Fruit fly (Drosophila melanogaster) whole organism, prepupa: ENCODE data around the gene salt.

ENCODE experiments used
- Blimp-1 ChIP-seq: fragments of 200-800 bp; sonication (Bioruptor generic); optimal IDR thresholded peaks from 3 replicates; lab custom pipeline; 2017; ENCODE audit warnings: missing biosample characterization, missing genetic modification characterization, mild to moderate bottlenecking, moderate library complexity, missing genetic modification reagents
- CG10669 ChIP-seq: fragments of 200-800 bp; sonication (Bioruptor generic); optimal IDR thresholded peaks from 3 replicates; lab custom pipeline; 2018; ENCODE audit warnings: missing biosample characterization, mild to moderate bottlenecking, missing genetic modification characterization, moderate library complexity
- CG11902 ChIP-seq: fragments of 200-800 bp; sonication (Bioruptor generic); optimal IDR thresholded peaks from 3 replicates; lab custom pipeline; 2016; ENCODE audit warnings: missing biosample characterization, missing genetic modification characterization
- CG15336 ChIP-seq: fragments of 200-800 bp; sonication (Bioruptor generic); IDR thresholded peaks from 2 replicates; pipeline ENCODE4 v1.3.6; 2022; ENCODE audit warnings: missing biosample characterization, missing genetic modification characterization
- CG1621 ChIP-seq: fragments of 200-800 bp; sonication (Bioruptor generic); optimal IDR thresholded peaks from 3 replicates; lab custom pipeline; 2018; ENCODE audit warnings: missing biosample characterization, mild to moderate bottlenecking, missing genetic modification characterization
- CG16779 ChIP-seq: fragments of 200-800 bp; sonication (Bioruptor generic); optimal IDR thresholded peaks from 3 replicates; lab custom pipeline; 2017; ENCODE audit warnings: missing biosample characterization, mild to moderate bottlenecking, missing genetic modification characterization
- CG3032 ChIP-seq: fragments of 200-800 bp; optimal IDR thresholded peaks from 2 replicates; lab custom pipeline; 2019; ENCODE audit warnings: missing biosample characterization, mild to moderate bottlenecking, missing genetic modification characterization, moderate library complexity
- CG32006 ChIP-seq: fragments of 200-800 bp; sonication (Bioruptor generic); optimal IDR thresholded peaks from 3 replicates; lab custom pipeline; 2017; ENCODE audit warnings: missing biosample characterization, mild to moderate bottlenecking, missing genetic modification characterization
- CG34406 ChIP-seq: fragments of 200-800 bp; sonication (Bioruptor generic); optimal IDR thresholded peaks from 3 replicates; lab custom pipeline; 2016; ENCODE audit warnings: missing biosample characterization, missing genetic modification characterization
- CG3919 ChIP-seq: fragments of 200-800 bp; sonication (Bioruptor generic); optimal IDR thresholded peaks from 3 replicates; lab custom pipeline; 2016; ENCODE audit warnings: missing biosample characterization, missing genetic modification characterization
- CG4318 ChIP-seq: fragments of 200-800 bp; sonication (Bioruptor generic); optimal IDR thresholded peaks from 3 replicates; lab custom pipeline; 2017; ENCODE audit warnings: missing biosample characterization, mild to moderate bottlenecking, missing genetic modification characterization
- CG6163 ChIP-seq: fragments of 200-800 bp; sonication (Bioruptor generic); IDR thresholded peaks from 3 replicates; pipeline ENCODE4 v1.3.6; 2022; ENCODE audit warnings: missing biosample characterization, missing genetic modification characterization
- CG6276 ChIP-seq: fragments of 200-800 bp; sonication (Bioruptor generic); optimal IDR thresholded peaks from 2 replicates; lab custom pipeline; 2017; ENCODE audit warnings: missing biosample characterization, mild to moderate bottlenecking, missing genetic modification characterization
- CG6792 ChIP-seq: fragments of 200-800 bp; sonication (Bioruptor generic); optimal IDR thresholded peaks from 3 replicates; lab custom pipeline; 2016; ENCODE audit warnings: missing biosample characterization, missing genetic modification characterization
- CG6808 ChIP-seq: fragments of 200-800 bp; sonication (Bioruptor generic); optimal IDR thresholded peaks from 3 replicates; lab custom pipeline; 2017; ENCODE audit warnings: missing biosample characterization, missing genetic modification characterization, mild to moderate bottlenecking, moderate library complexity, missing genetic modification reagents
- CG6854 ChIP-seq: fragments of 200-800 bp; sonication (Bioruptor generic); optimal IDR thresholded peaks from 2 replicates; lab custom pipeline; 2017; ENCODE audit warnings: missing biosample characterization, mild to moderate bottlenecking, missing genetic modification characterization
- CG8319 ChIP-seq: fragments of 200-800 bp; sonication (Bioruptor generic); optimal IDR thresholded peaks from 3 replicates; lab custom pipeline; 2016; ENCODE audit warnings: missing biosample characterization, missing genetic modification characterization
- CG8632 ChIP-seq: fragments of 200-800 bp; sonication (Bioruptor generic); optimal IDR thresholded peaks from 3 replicates; lab custom pipeline; 2016; ENCODE audit warnings: missing biosample characterization, missing genetic modification characterization
- CG9139 ChIP-seq: fragments of 200-800 bp; sonication (Bioruptor generic); optimal IDR thresholded peaks from 3 replicates; lab custom pipeline; 2017; ENCODE audit warnings: missing biosample characterization, mild to moderate bottlenecking, missing genetic modification characterization
- Eip75B ChIP-seq: fragments of 200-800 bp; sonication (Bioruptor generic); optimal IDR thresholded peaks from 3 replicates; lab custom pipeline; 2016; ENCODE audit warnings: missing biosample characterization, missing genetic modification characterization
- Eip78C ChIP-seq: fragments of 200-800 bp; sonication (Bioruptor generic); peaks from one replicate; lab custom pipeline; 2016; ENCODE audit warnings: missing biosample characterization, missing genetic modification characterization
- Ets96B ChIP-seq: fragments of 200-800 bp; optimal IDR thresholded peaks from 2 replicates; lab custom pipeline; 2019; ENCODE audit warnings: missing biosample characterization, mild to moderate bottlenecking, missing genetic modification characterization, moderate library complexity
- Hr38 ChIP-seq: sonication (Bioruptor generic); optimal IDR thresholded peaks from 2 replicates; lab custom pipeline; 2016; ENCODE audit warnings: missing biosample characterization, missing genetic modification characterization
- Hr39 ChIP-seq: fragments of 200-800 bp; sonication (Bioruptor generic); optimal IDR thresholded peaks from 2 replicates; lab custom pipeline; 2016; ENCODE audit warnings: missing biosample characterization, missing genetic modification characterization
- Hr4 ChIP-seq: fragments of 200-800 bp; sonication (Bioruptor generic); optimal IDR thresholded peaks from 3 replicates; lab custom pipeline; 2016; ENCODE audit warnings: missing biosample characterization, missing genetic modification characterization
- Lpt ChIP-seq: fragments of 200-800 bp; sonication (Bioruptor generic); optimal IDR thresholded peaks from 3 replicates; lab custom pipeline; 2016; ENCODE audit warnings: missing biosample characterization, missing genetic modification characterization
- Met ChIP-seq: fragments of 200-800 bp; sonication (Bioruptor generic); optimal IDR thresholded peaks from 3 replicates; lab custom pipeline; 2016; ENCODE audit warnings: missing biosample characterization, missing genetic modification characterization
- OdsH ChIP-seq: fragments of 200-800 bp; sonication (Bioruptor generic); optimal IDR thresholded peaks from 3 replicates; lab custom pipeline; 2016; ENCODE audit warnings: missing biosample characterization, missing genetic modification characterization
- Sox14 ChIP-seq: fragments of 200-800 bp; sonication (Bioruptor generic); optimal IDR thresholded peaks from 3 replicates; lab custom pipeline; 2016; ENCODE audit warnings: missing biosample characterization, missing genetic modification characterization
- Sox15 ChIP-seq: fragments of 200-800 bp; sonication (Bioruptor generic); optimal IDR thresholded peaks from 3 replicates; lab custom pipeline; 2016; ENCODE audit warnings: missing biosample characterization, missing genetic modification characterization
- achi ChIP-seq: fragments of 200-800 bp; sonication (Bioruptor generic); optimal IDR thresholded peaks from 3 replicates; lab custom pipeline; 2016; ENCODE audit warnings: missing biosample characterization, missing genetic modification characterization
- acj6 ChIP-seq: fragments of 200-800 bp; sonication (Bioruptor generic); optimal IDR thresholded peaks from 3 replicates; lab custom pipeline; 2016; ENCODE audit warnings: missing biosample characterization, missing genetic modification characterization
- dsx ChIP-seq: fragments of 200-800 bp; optimal IDR thresholded peaks from 3 replicates; lab custom pipeline; 2019; ENCODE audit warnings: missing biosample characterization, mild to moderate bottlenecking, missing genetic modification characterization, moderate library complexity; ENCODE audit not compliant: poor library complexity, severe bottlenecking
- eg ChIP-seq: fragments of 200-800 bp; sonication (Bioruptor generic); IDR thresholded peaks from 3 replicates; pipeline ENCODE4 v1.3.6; 2022; ENCODE audit warnings: missing biosample characterization, missing genetic modification characterization
- esn ChIP-seq: fragments of 200-800 bp; sonication (Bioruptor generic); optimal IDR thresholded peaks from 2 replicates; lab custom pipeline; 2016; ENCODE audit warnings: missing biosample characterization, mild to moderate bottlenecking, missing genetic modification characterization, moderate library complexity
- fd85E ChIP-seq: fragments of 200-800 bp; sonication (Bioruptor generic); optimal IDR thresholded peaks from 3 replicates; lab custom pipeline; 2016; ENCODE audit warnings: missing biosample characterization, missing genetic modification characterization
- fkh ChIP-seq: fragments of 200-800 bp; sonication (Bioruptor generic); optimal IDR thresholded peaks from 3 replicates; lab custom pipeline; 2017; ENCODE audit warnings: missing biosample characterization, mild to moderate bottlenecking, missing genetic modification characterization, moderate library complexity
- lz ChIP-seq: fragments of 200-800 bp; sonication (Bioruptor generic); optimal IDR thresholded peaks from 3 replicates; lab custom pipeline; 2016; ENCODE audit warnings: missing biosample characterization, missing genetic modification characterization
- net ChIP-seq: fragments of 200-800 bp; sonication (Bioruptor generic); optimal IDR thresholded peaks from 3 replicates; lab custom pipeline; 2016; ENCODE audit warnings: missing biosample characterization, missing genetic modification characterization
- salr ChIP-seq, 2 experiments: fragments of 200-800 bp; sonication (Bioruptor generic); optimal IDR thresholded peaks; 3 replicates each; lab custom pipeline; 2016 to 2018; ENCODE audit warnings: missing biosample characterization in 2 of 2, missing genetic modification characterization in 2 of 2, mild to moderate bottlenecking in 1 of 2
- spab ChIP-seq: fragments of 200-800 bp; sonication (Bioruptor generic); optimal IDR thresholded peaks from 2 replicates; lab custom pipeline; 2017; ENCODE audit warnings: missing biosample characterization, mild to moderate bottlenecking, missing genetic modification characterization, missing genetic modification reagents
- ss ChIP-seq, 2 experiments: fragments of 200-800 bp; sonication (Bioruptor generic); optimal IDR thresholded peaks; 2 replicates in 1 of 2; 3 replicates in 1 of 2; lab custom pipeline; 2017 to 2018; ENCODE audit warnings: mild to moderate bottlenecking in 2 of 2, missing biosample characterization in 2 of 2, missing genetic modification characterization in 2 of 2, moderate library complexity in 1 of 2
- svp ChIP-seq: fragments of 200-800 bp; sonication (Bioruptor generic); peaks from one replicate; lab custom pipeline; 2016; ENCODE audit warnings: missing biosample characterization, missing genetic modification characterization
- vri ChIP-seq: fragments of 200-800 bp; sonication (Bioruptor generic); optimal IDR thresholded peaks from 3 replicates; lab custom pipeline; 2016; ENCODE audit warnings: missing biosample characterization, mild to moderate bottlenecking, missing genetic modification characterization

The salt gene

DNA sequence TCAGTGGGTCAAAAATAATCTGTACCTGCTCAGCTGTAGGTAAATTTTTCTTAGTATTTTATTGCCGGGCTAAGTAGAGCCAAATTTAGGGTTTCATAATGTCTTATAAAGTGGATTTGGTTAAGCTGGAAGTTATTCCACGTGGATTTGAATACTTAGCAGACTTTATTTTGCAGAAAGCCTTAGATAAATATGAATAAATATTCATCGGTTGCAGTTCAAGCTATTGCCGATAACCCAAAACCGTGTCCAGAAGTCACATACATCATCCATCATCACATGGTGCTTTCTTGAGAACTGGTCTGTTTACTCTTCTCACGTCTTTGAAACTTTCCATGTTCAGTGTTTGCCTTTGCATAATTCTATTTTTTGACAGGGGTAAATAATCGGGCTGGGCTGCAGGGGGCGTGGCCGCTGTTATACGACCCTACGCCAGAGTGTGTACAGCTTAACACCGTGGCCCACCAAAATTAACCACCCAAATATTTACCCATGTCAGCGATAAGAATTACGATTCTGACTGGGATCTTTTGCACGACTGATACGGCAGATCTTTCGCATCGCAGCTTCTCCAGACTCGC, 4.2 kb upstream of the salt start, which contains the start of gene CG2187:
Gene CG2187, minus strand, starts transcription at position 51 of the 581 bp plus-strand sequence.
- peak; percentile 87 for TF ChIP-seq fkh
- TF ChIP-seq esn (GFP tag; lab: Kevin White, UChicago): no peak
- TF ChIP-seq Sox14: no peak
- no peak for TF ChIP-seq dsx (GFP tag; lab: Kevin White, UChicago)
- TF ChIP-seq CG6163 (GFP tag; lab: Robert Waterston, UW): no peak
- no peak for TF ChIP-seq CG10669 (GFP tag; lab: Kevin White, UChicago)
- no peak for TF ChIP-seq CG16779 (tag; lab: Kevin White, UChicago)
- no peak for TF ChIP-seq net (GFP tag; lab: Kevin White, UChicago)
- TF ChIP-seq CG6808 (GFP tag; lab: Kevin White, UChicago): no peak
- TF ChIP-seq salr (GFP tag; optimal IDR thresholded peaks at IDR 0.05; lab: Kevin White, UChicago): no peak
- no peak for TF ChIP-seq fd85E (GFP tag; lab: Kevin White, UChicago)
- no peak for TF ChIP-seq CG15336 (GFP tag; lab: Robert Waterston, UW)
- no peak for TF ChIP-seq Hr38 (GFP tag; lab: Kevin White, UChicago)
- no peak for TF ChIP-seq CG9139 (GFP tag; lab: Kevin White, UChicago)
- TF ChIP-seq svp (GFP tag; lab: Kevin White, UChicago): peak; percentile 71
- TF ChIP-seq, all 60 proteins: peak for 2

DNA sequence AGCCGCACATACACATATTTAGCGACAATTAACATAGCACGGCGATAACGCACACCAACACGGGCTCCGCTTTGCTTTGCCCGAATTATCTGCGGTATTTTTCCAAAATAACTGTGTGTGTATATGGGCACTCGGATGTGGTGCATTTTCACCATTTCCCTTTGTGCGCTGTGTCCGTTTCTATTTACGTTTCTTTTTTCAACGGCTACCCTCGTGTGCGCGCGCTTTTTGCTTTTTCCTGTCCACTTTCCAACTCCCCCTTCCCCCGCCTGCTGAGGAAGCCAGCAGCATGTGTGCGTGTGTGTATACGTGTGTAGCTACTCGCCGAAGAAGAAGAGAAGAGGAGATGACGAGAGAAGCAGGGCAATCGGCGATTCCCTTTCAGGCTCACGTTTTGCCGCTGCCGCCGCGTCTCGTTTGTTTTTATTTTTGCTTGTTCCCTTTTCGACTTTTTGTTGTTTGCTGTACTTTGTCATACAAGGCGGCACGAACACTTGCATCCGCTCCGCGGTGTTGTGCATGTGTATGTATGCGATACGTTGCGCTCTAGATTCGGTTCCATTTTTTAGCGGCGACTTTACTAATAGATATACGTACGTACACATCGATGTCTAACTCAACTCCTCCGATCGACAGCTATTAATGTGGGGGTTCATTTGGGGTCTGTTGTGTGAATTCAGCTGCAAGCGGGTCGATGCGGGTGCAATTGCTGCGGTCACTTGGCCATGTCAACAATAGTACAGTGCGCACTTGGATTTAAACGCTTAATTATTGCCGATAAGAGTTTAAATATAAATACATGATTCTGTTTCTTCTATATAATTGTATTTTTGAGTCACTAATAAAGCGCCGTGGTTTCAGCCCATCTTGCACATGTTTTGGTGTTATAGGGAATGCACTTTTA, 6.2 kb downstream of the salt start:
- TF ChIP-seq net (GFP tag; lab: Kevin White, UChicago) (peak; percentile 74), Hr38 (GFP tag; lab: Kevin White, UChicago) (no peak), CG6808 (GFP tag; lab: Kevin White, UChicago) (peak; percentile 79), CG3032 (tag; lab: Kevin White, UChicago) (peak; percentile 31), Ets96B (tag; lab: Kevin White, UChicago) (peak; percentile 52), salr (GFP tag; optimal IDR thresholded peaks at IDR 0.05; lab: Kevin White, UChicago) (no peak), eg (GFP tag; lab: Robert Waterston, UW) (no peak), Lpt (GFP tag; lab: Kevin White, UChicago) (peak; percentile 62), Hr4 (GFP tag; lab: Kevin White, UChicago) (no peak), spab (GFP tag; lab: Kevin White, UChicago) (peak; percentile 36), dsx (GFP tag; lab: Kevin White, UChicago) (peak; percentile 83), CG10669 (GFP tag; lab: Kevin White, UChicago) (peak; percentile 35), CG4318 (GFP tag; lab: Kevin White, UChicago) (no peak), Sox14 (peak; percentile 54), CG16779 (tag; lab: Kevin White, UChicago) (peak; percentile 75), CG8319 (GFP tag; lab: Kevin White, UChicago) (no peak), ss (GFP tag; optimal IDR thresholded peaks at IDR 0.05; lab: Kevin White, UChicago) (peak; percentile 79 to 90), Eip75B (GFP tag; lab: Kevin White, UChicago) (peak; percentile 51), Met (GFP tag; lab: Kevin White, UChicago) (no peak), CG34406 (GFP tag; lab: Kevin White, UChicago) (no peak), CG6276 (GFP tag; lab: Kevin White, UChicago) (peak; percentile 65), svp (GFP tag; lab: Kevin White, UChicago) (peak; percentile 63), CG6792 (GFP tag; lab: Kevin White, UChicago) (peak; percentile 1), vri (GFP tag; lab: Kevin White, UChicago) (peak; percentile 31), Sox15 (GFP tag; lab: Kevin White, UChicago) (no peak), CG9139 (GFP tag; lab: Kevin White, UChicago) (peak; percentile 73), esn (GFP tag; lab: Kevin White, UChicago) (peak; percentile 12), Hr39 (GFP tag; lab: Kevin White, UChicago) (no peak), fkh (peak; percentile 80), CG1621 (tag; lab: Kevin White, UChicago) (peak; percentile 76), lz (GFP tag; lab: Kevin White, UChicago) (no peak), CG6854 (GFP tag; lab: Kevin White, UChicago) (peak; percentile 80), CG6163 (GFP tag; lab: Robert Waterston, UW) (no peak), CG11902 (GFP tag; lab: Kevin White, UChicago) (no peak), CG8632 (GFP tag; lab: Kevin White, UChicago) (peak; percentile 5), CG32006 (GFP tag; lab: Kevin White, UChicago) (peak; percentile 15), achi (GFP tag; lab: Kevin White, UChicago) (peak; percentile 2), acj6 (GFP tag; lab: Kevin White, UChicago) (no peak), Blimp-1 (GFP tag; lab: Kevin White, UChicago) (peak; percentile 38), CG3919 (GFP tag; lab: Kevin White, UChicago) (peak; percentile 33), OdsH (GFP tag; lab: Kevin White, UChicago) (no peak), Eip78C (peak; percentile 72)
